Fruit fly (Drosophila melanogaster) whole organism, embryonic: Measurements from ENCODE around the gene CG31099.

Source experiments
- BtbVII ChIP-seq: fragments of 200-800 bp; sonication (Bioruptor generic); optimal IDR thresholded peaks from 3 replicates; lab custom pipeline; 2017; ENCODE audit warnings: missing biosample characterization, mild to moderate bottlenecking, missing genetic modification characterization
- CG10543 ChIP-seq: fragments of 200-800 bp; sonication (Bioruptor generic); optimal IDR thresholded peaks from 3 replicates; lab custom pipeline; 2017; ENCODE audit warnings: missing biosample characterization, mild to moderate bottlenecking, missing genetic modification characterization, moderate library complexity
- CG11696 ChIP-seq: fragments of 200-800 bp; sonication (Bioruptor generic); IDR thresholded peaks from 2 replicates; pipeline ENCODE4 v1.3.6; 2022; ENCODE audit warnings: missing biosample characterization, missing genetic modification characterization
- CG12769 ChIP-seq: fragments of 200-800 bp; sonication (Bioruptor generic); optimal IDR thresholded peaks from 2 replicates; lab custom pipeline; 2019; ENCODE audit warnings: missing biosample characterization, mild to moderate bottlenecking, missing genetic modification characterization, moderate library complexity
- CG1792 ChIP-seq: fragments of 200-800 bp; sonication (Bioruptor generic); optimal IDR thresholded peaks from 2 replicates; lab custom pipeline; 2016; ENCODE audit warnings: missing biosample characterization, missing genetic modification characterization
- CG18599 ChIP-seq: fragments of 200-800 bp; sonication (Bioruptor generic); optimal IDR thresholded peaks from 3 replicates; lab custom pipeline; 2017; ENCODE audit warnings: missing biosample characterization, missing genetic modification characterization, mild to moderate bottlenecking, moderate library complexity, missing genetic modification reagents
- CG31441 ChIP-seq: fragments of 200-800 bp; sonication (Bioruptor generic); IDR thresholded peaks from 2 replicates; pipeline ENCODE4 v1.3.6; 2022; ENCODE audit warnings: missing biosample characterization, missing genetic modification characterization
- CG34376 ChIP-seq: fragments of 200-800 bp; sonication (Bioruptor generic); optimal IDR thresholded peaks from 2 replicates; lab custom pipeline; 2018; ENCODE audit warnings: missing biosample characterization, mild to moderate bottlenecking, missing genetic modification characterization
- CG34422 ChIP-seq: fragments of 200-800 bp; sonication (Bioruptor generic); IDR thresholded peaks from 3 replicates; pipeline ENCODE4 v1.3.6; 2022; ENCODE audit warnings: missing biosample characterization, missing genetic modification characterization
- CG4617 ChIP-seq: fragments of 200-800 bp; sonication (Bioruptor generic); optimal IDR thresholded peaks from 3 replicates; lab custom pipeline; 2016; ENCODE audit warnings: missing biosample characterization, missing genetic modification characterization, borderline replicate concordance
- CG6175 ChIP-seq: fragments of 200-800 bp; sonication (Bioruptor generic); IDR thresholded peaks from 3 replicates; pipeline ENCODE4 v1.3.6; 2022; ENCODE audit warnings: missing biosample characterization, missing genetic modification characterization
- Dbx ChIP-seq: fragments of 200-800 bp; sonication (Bioruptor generic); IDR thresholded peaks from 3 replicates; pipeline ENCODE4 v1.3.6; 2022; ENCODE audit warnings: missing biosample characterization, missing genetic modification characterization
- Doc3 ChIP-seq: fragments of 200-800 bp; sonication (Bioruptor generic); IDR thresholded peaks from 3 replicates; pipeline ENCODE4 v1.3.6; 2022; ENCODE audit warnings: missing biosample characterization, missing genetic modification characterization; ENCODE audit not compliant: partially characterized antibody
- Drgx ChIP-seq: fragments of 200-800 bp; sonication (Bioruptor generic); IDR thresholded peaks from 2 replicates; pipeline ENCODE4 v1.3.6; 2022; ENCODE audit warnings: missing biosample characterization, missing genetic modification characterization
- Ets65A ChIP-seq: fragments of 200-800 bp; sonication (Bioruptor generic); peaks from one replicate; lab custom pipeline; 2016; ENCODE audit warnings: missing biosample characterization, missing genetic modification characterization
- GATAe ChIP-seq: fragments of 200-800 bp; sonication (Bioruptor generic); conservative IDR thresholded peaks from 2 replicates; pipeline ENCODE4 v1.3.6; 2022; ENCODE audit warnings: missing biosample characterization, missing genetic modification characterization
- H15 ChIP-seq: fragments of 200-800 bp; sonication (Bioruptor generic); IDR thresholded peaks from 3 replicates; pipeline ENCODE4 v1.3.6; 2022; ENCODE audit warnings: missing biosample characterization, missing genetic modification characterization
- Jarid2 ChIP-seq: fragments of 200-800 bp; sonication (Bioruptor generic); optimal IDR thresholded peaks from 3 replicates; lab custom pipeline; 2017; ENCODE audit warnings: mild to moderate bottlenecking, missing biosample characterization, missing genetic modification reagents, missing genetic modification characterization
- Mrtf ChIP-seq: fragments of 200-800 bp; sonication (Bioruptor generic); IDR thresholded peaks from 3 replicates; pipeline ENCODE4 v1.3.6; 2022; ENCODE audit warnings: missing biosample characterization, missing genetic modification characterization
- Rfx ChIP-seq: fragments of 200-800 bp; sonication (Bioruptor generic); IDR thresholded peaks from 2 replicates; pipeline ENCODE4 v1.3.6; 2022; ENCODE audit warnings: missing biosample characterization, missing genetic modification characterization
- cg ChIP-seq: fragments of 200-800 bp; sonication (Bioruptor generic); optimal IDR thresholded peaks from 3 replicates; lab custom pipeline; 2019; ENCODE audit warnings: missing biosample characterization, mild to moderate bottlenecking, missing genetic modification characterization, moderate library complexity
- chinmo ChIP-seq: fragments of 200-800 bp; sonication (Bioruptor generic); IDR thresholded peaks from 4 replicates; pipeline ENCODE4 v1.3.6; 2022; ENCODE audit warnings: missing biosample characterization, missing genetic modification characterization; ENCODE audit not compliant: partially characterized antibody
- chm ChIP-seq: fragments of 200-800 bp; sonication (Bioruptor generic); IDR thresholded peaks from 2 replicates; pipeline ENCODE4 v1.3.6; 2022; ENCODE audit warnings: missing biosample characterization, missing genetic modification characterization
- chn ChIP-seq: fragments of 200-800 bp; sonication (Bioruptor generic); optimal IDR thresholded peaks from 2 replicates; lab custom pipeline; 2016; ENCODE audit warnings: missing biosample characterization, missing genetic modification characterization
- ci ChIP-seq: fragments of 200-800 bp; sonication (Bioruptor generic); IDR thresholded peaks from 3 replicates; pipeline ENCODE4 v1.3.6; 2022; ENCODE audit warnings: missing biosample characterization, missing genetic modification characterization
- dmrt99B ChIP-seq: fragments of 200-800 bp; sonication (Bioruptor generic); optimal IDR thresholded peaks from 2 replicates; lab custom pipeline; 2018; ENCODE audit warnings: missing biosample characterization, mild to moderate bottlenecking, missing genetic modification characterization, moderate library complexity
- dysf ChIP-seq: fragments of 200-800 bp; sonication (Bioruptor generic); IDR thresholded peaks from 3 replicates; pipeline ENCODE4 v1.3.6; 2022; ENCODE audit warnings: missing biosample characterization, missing genetic modification characterization
- exex ChIP-seq: fragments of 200-800 bp; sonication (Bioruptor generic); optimal IDR thresholded peaks from 4 replicates; lab custom pipeline; 2018; ENCODE audit warnings: missing biosample characterization, mild to moderate bottlenecking, missing genetic modification characterization, moderate library complexity
- gfzf ChIP-seq: fragments of 200-800 bp; sonication (Bioruptor generic); optimal IDR thresholded peaks from 2 replicates; lab custom pipeline; 2016; ENCODE audit warnings: missing biosample characterization, mild to moderate bottlenecking, missing genetic modification characterization, moderate library complexity
- grn ChIP-seq: fragments of 200-800 bp; sonication (Bioruptor generic); optimal IDR thresholded peaks from 3 replicates; lab custom pipeline; 2017; ENCODE audit warnings: missing biosample characterization, missing genetic modification characterization
- gt ChIP-seq: fragments of 200-800 bp; sonication (Bioruptor generic); IDR thresholded peaks from 2 replicates; pipeline ENCODE4 v1.3.6; 2022; ENCODE audit warnings: missing biosample characterization, missing genetic modification characterization
- ham ChIP-seq: fragments of 200-800 bp; sonication (Bioruptor generic); IDR thresholded peaks from 2 replicates; pipeline ENCODE4 v1.3.6; 2022; ENCODE audit warnings: missing biosample characterization, missing genetic modification characterization
- her ChIP-seq: fragments of 200-800 bp; sonication (Bioruptor generic); optimal IDR thresholded peaks from 2 replicates; lab custom pipeline; 2016; ENCODE audit warnings: missing biosample characterization, missing genetic modification characterization
- lbe ChIP-seq: fragments of 200-800 bp; sonication (Bioruptor generic); optimal IDR thresholded peaks from 2 replicates; lab custom pipeline; 2016; ENCODE audit warnings: missing biosample characterization, mild to moderate bottlenecking, missing genetic modification characterization
- mirr ChIP-seq: fragments of 200-800 bp; sonication (Bioruptor generic); optimal IDR thresholded peaks from 3 replicates; lab custom pipeline; 2018; ENCODE audit warnings: missing biosample characterization, mild to moderate bottlenecking, missing genetic modification characterization
- pzg ChIP-seq: fragments of 200-800 bp; sonication (Bioruptor generic); optimal IDR thresholded peaks from 3 replicates; lab custom pipeline; 2018; ENCODE audit warnings: missing biosample characterization, mild to moderate bottlenecking, missing genetic modification characterization, moderate library complexity
- salm ChIP-seq: fragments of 200-800 bp; sonication (Bioruptor generic); optimal IDR thresholded peaks from 2 replicates; lab custom pipeline; 2018; ENCODE audit warnings: missing biosample characterization, mild to moderate bottlenecking, missing genetic modification characterization
- ssp ChIP-seq: fragments of 200-800 bp; sonication (Bioruptor generic); IDR thresholded peaks from 2 replicates; pipeline ENCODE4 v1.3.6; 2022; ENCODE audit warnings: missing biosample characterization, missing genetic modification characterization
- sug ChIP-seq: fragments of 200-800 bp; optimal IDR thresholded peaks from 2 replicates; lab custom pipeline; 2019; ENCODE audit warnings: missing biosample characterization, mild to moderate bottlenecking, missing genetic modification characterization, moderate library complexity
- unc-4 ChIP-seq: fragments of 200-800 bp; sonication (Bioruptor generic); IDR thresholded peaks from 2 replicates; pipeline ENCODE4 v1.3.6; 2022; ENCODE audit warnings: missing biosample characterization, missing genetic modification characterization; ENCODE audit not compliant: partially characterized antibody
- zen2 ChIP-seq: fragments of 200-800 bp; sonication (Bioruptor generic); IDR thresholded peaks from 3 replicates; pipeline ENCODE4 v1.3.6; 2022; ENCODE audit warnings: missing biosample characterization, missing genetic modification characterization; ENCODE audit not compliant: partially characterized antibody

CG31099 gene

DNA sequence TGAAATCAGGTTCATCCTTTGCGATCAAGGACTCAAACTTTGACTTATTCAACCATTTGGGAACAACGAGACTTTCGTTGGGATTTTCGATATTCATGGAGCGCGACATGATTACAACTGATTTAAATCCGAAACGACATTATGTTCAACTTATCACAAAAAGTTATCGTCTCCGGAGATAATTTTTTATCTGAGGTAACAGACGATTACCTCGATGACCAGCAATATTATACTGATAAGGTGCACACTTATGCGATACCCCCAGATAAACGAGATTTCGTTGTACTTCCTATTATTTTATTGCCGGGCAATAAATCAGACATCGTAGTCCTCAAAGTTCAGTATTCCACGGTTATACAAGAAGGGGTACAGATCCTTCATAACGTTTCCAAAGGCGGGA lies 13.1 kb downstream of the CG31099 start, which contains the start of gene CG31097:
TSS of gene CG31097 (minus strand) at position 101 of the 400 bp plus-strand sequence.
- TF ChIP-seq exex (tag; lab: Kevin White, UChicago) (peak; percentile 4), CG4617 (GFP tag; lab: Kevin White, UChicago) (no peak), her (GFP tag; lab: Kevin White, UChicago) (no peak), H15 (GFP tag; lab: Robert Waterston, UW) (no peak), chm (no peak), ham (GFP tag; lab: Robert Waterston, UW) (no peak)

DNA sequence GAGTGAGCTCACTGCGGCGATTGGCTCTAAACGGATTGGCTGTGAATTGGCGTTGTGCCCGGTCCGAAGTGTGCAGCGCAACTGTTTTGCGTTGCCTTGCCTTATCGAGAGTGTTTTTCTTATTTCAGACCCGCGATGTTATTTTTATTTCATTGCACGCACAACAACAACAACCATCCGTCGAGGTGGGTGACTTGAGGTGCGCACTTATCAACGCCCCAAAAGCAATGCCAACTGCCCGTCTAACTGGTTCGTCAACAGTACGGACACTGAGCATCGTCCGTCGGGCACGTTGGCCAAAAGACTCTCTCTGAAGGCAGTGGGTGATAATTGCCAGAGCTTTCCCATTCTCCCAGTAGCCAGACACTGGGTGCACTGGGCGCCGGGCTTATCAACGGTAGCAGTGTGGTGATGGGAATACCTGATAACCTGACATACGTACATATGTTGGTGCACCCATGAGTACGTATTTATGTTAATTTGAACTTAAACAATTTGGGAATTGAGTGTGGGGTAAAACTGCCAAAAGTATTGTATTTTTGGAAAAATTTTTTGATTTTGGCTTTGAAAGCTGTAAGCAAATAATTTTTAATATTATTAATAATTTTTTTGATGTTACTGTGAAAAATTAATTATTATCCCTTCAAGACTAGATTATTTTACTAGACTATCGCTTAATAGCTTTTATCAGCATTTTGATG lies 15.3 kb downstream of the CG31099 start, which contains the start of gene CG31102:
TSS of gene CG31102 (minus strand) at position 275 of the 701 bp plus-strand sequence.
- TF ChIP-seq gt (GFP tag; lab: Robert Waterston, UW) (no peak), salm (tag; lab: Kevin White, UChicago) (no peak), CG31441 (GFP tag; lab: Robert Waterston, UW) (0 out of 2 replicates have a peak, but pooled peaks have one; percentile 36), BtbVII (GFP tag; lab: Kevin White, UChicago) (no peak), exex (tag; lab: Kevin White, UChicago) (peak; percentile 78), CG34376 (peak; percentile 11), unc-4 (no peak), cg (GFP tag; lab: Kevin White, UChicago) (no peak), CG34422 (GFP tag; lab: Robert Waterston, UW) (0 out of 3 replicates have a peak, but pooled peaks have one; percentile 18), ci (GFP tag; lab: Robert Waterston, UW) (0 out of 3 replicates have a peak, but pooled peaks have one; percentile 39), lbe (GFP tag; lab: Kevin White, UChicago) (peak; percentile 24), Mrtf (GFP tag; lab: Robert Waterston, UW) (no peak), chn (GFP tag; lab: Kevin White, UChicago) (no peak), CG18599 (GFP tag; lab: Kevin White, UChicago) (peak; percentile 13), Jarid2 (peak; percentile 16), GATAe (GFP tag; lab: Robert Waterston, UW) (0 out of 2 replicates have a peak, but pooled peaks have one; percentile 29), dmrt99B (tag; lab: Kevin White, UChicago) (peak; percentile 1), chinmo (GFP tag; lab: Robert Waterston, UW) (peak; percentile 85; the same call in 3 of the 4 replicates), Ets65A (GFP tag; lab: Kevin White, UChicago) (peak; percentile 58), zen2 (GFP tag; lab: Robert Waterston, UW) (0 out of 3 replicates have a peak, but pooled peaks have one; percentile 39), ssp (GFP tag; lab: Robert Waterston, UW) (no peak), Dbx (GFP tag; lab: Robert Waterston, UW) (0 out of 3 replicates have a peak, but pooled peaks have one; percentile 37), Drgx (GFP tag; lab: Robert Waterston, UW) (0 out of 2 replicates have a peak, but pooled peaks have one; percentile 12), pzg (GFP tag; lab: Kevin White, UChicago) (no peak), CG11696 (GFP tag; lab: Robert Waterston, UW) (peak; percentile 53; the same call in 1 of the 2 replicates), Doc3 (no peak), CG1792 (GFP tag; lab: Kevin White, UChicago) (no peak), CG6175 (GFP tag; lab: Robert Waterston, UW) (no peak), mirr (GFP tag; lab: Kevin White, UChicago) (peak; percentile 28), sug (tag; lab: Kevin White, UChicago) (peak; percentile 53), gfzf (GFP tag; lab: Kevin White, UChicago) (no peak), dysf (GFP tag; lab: Robert Waterston, UW) (0 out of 3 replicates have a peak, but pooled peaks have one; percentile 21), grn (GFP tag; lab: Kevin White, UChicago) (peak; percentile 74), CG12769 (tag; lab: Kevin White, UChicago) (peak; percentile 80), Rfx (GFP tag; lab: Robert Waterston, UW) (0 out of 2 replicates have a peak, but pooled peaks have one; percentile 12), CG10543 (GFP tag; lab: Kevin White, UChicago) (peak; percentile 32)
